Worm (Caenorhabditis elegans) whole organism, L4/young adult: Measurements from ENCODE around the gene lec-5.
"Not testable (repeated sequence)": the region's sequence is repeated elsewhere in the genome, so short reads cannot be mapped to it uniquely, and the experiment has no call there.

ENCODE experiments used
- W03F9.2 ChIP-seq: fragments of 150-350 bp; optimal IDR thresholded peaks from 2 replicates; lab custom pipeline; 2014; ENCODE audit warnings: missing biosample characterization, missing genetic modification characterization
- dao-5 ChIP-seq: sonication (generic microtip); optimal IDR thresholded peaks from 2 replicates; lab custom pipeline; 2016; ENCODE audit warnings: missing genotype, missing genetic modification characterization, moderate library complexity, missing compliant biosample characterization
- him-1 ChIP-seq: sonication (generic microtip); optimal IDR thresholded peaks from 2 replicates; lab custom pipeline; 2016; ENCODE audit warnings: missing genotype, missing genetic modification reagents, missing genetic modification characterization, missing compliant biosample characterization

Gene lec-5

DNA sequence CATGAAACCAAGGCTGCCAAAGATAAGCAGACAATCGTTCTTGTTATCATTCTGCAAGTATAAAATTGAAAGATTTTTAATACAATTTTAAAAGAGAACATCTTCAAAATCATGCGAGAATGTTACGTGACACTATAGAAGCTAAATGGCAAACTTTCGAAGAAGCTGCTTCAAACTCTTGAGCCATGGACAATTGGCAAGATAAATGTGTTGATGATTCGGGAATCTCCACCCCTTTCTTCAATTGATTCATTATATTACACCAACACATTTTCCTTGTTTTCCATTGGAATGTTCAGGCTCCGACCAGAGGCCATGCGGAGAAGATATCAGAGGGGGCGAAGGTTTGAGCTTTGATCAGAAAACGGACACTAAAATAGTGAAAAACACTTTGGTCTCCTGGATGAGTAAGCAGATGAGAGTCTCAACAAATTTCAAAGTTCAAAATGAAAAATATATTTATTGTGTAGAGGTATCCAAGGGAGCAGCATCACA, at the start of gene lec-5:
Gene lec-5, minus strand, starts transcription at position 51 of the 495 bp plus-strand sequence.
- no peak for TF ChIP-seq dao-5 (tag; lab: Kevin White, UChicago)
- no peak for TF ChIP-seq W03F9.2 (tag; lab: Kevin White, UChicago)
- no peak for TF ChIP-seq him-1 (tag; lab: Kevin White, UChicago)

DNA sequence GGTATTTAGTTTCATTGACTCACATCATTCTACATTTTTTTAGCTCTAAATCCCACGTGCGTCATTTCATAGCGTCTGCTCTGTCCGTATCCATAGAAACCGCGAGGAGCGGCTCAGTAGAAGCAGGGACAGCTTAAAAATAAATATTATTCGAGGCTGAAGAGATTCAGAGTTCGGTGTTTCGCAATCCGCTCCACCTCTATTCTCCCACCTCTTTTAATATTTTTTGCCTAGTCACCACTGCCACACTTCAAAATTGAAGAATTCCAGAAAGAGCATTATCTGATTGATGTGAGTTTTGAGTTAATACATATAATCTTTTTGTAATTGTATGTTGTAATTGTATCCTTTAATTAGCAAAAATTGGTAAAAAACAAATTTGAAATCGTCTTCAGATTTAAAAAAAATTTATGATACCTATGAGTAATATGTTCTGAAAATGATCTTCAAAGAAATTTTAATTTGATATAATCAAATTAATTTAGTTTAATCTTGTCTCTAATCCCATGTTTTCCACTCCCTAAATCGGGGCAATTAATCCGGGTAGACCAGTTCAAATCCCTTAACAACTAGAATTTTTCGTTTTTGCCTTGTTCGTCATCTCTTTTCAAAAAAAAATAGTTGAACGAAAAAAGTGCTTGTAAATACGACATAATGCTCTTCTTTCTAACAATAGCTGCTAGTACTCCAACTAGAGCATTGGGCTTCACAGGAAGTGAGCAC, 48.7 kb upstream of the lec-5 start:
- TF ChIP-seq W03F9.2 (tag; lab: Kevin White, UChicago) (no peak), dao-5 (tag; lab: Kevin White, UChicago) (no peak), him-1 (tag; lab: Kevin White, UChicago) (no peak)

DNA sequence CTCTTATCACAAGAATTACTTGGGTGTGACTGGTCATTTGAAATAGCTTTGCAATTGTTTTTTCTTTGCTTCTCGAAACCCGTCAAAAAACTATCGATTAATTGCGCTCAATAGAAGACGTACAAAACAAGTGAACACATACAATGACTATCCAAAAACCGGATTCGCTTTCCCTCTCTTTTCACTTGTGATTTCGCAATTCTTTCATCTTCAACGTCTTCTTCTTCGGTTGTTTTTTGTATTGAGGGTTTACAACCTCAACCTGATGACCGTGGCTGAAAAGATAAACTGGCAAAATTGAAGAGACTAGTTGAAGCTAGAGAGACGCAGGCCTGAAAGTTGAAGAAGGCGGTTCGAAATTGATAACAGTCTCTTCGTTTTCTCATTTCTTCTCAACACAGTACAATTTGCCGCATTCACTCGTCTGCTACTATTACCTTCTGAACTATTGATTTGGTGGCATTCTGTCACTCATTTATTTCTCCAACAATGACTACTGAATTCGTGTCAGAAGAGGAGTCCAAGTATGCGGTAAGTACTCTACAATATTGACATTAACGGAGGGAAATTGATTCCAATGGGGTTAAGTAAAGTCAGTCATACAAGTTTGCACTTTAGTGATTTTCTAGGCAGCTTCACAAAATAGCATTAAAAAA, 45.2 kb upstream of the lec-5 start:
- TF ChIP-seq W03F9.2 (tag; lab: Kevin White, UChicago) (no peak), him-1 (tag; lab: Kevin White, UChicago) (no peak), dao-5 (tag; lab: Kevin White, UChicago) (no peak)

DNA sequence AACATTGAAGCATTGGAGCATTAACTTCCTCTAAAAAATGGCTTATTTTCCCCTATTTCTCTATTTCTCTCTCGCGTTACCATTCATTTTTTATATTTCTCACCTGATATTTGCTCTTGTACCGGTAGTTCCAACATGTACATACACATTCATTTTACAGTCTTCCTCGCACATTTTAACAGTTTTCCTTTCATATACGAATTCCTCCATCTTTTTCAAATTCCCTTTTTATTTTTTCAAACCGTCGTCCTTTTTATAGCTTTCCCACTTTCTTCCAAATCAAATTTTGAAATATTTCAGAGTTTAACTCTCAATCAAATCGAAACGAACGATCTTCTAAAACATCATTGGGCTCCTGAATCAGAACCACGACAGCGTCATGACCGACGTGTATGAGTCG, 43.3 kb upstream of the lec-5 start, which contains the start of gene rfip-1:
Gene rfip-1, plus strand, starts transcription at position 301 of the 400 bp plus-strand sequence.
- TF ChIP-seq dao-5 (tag; lab: Kevin White, UChicago) (no peak), W03F9.2 (tag; lab: Kevin White, UChicago) (no peak), him-1 (tag; lab: Kevin White, UChicago) (no peak)

DNA sequence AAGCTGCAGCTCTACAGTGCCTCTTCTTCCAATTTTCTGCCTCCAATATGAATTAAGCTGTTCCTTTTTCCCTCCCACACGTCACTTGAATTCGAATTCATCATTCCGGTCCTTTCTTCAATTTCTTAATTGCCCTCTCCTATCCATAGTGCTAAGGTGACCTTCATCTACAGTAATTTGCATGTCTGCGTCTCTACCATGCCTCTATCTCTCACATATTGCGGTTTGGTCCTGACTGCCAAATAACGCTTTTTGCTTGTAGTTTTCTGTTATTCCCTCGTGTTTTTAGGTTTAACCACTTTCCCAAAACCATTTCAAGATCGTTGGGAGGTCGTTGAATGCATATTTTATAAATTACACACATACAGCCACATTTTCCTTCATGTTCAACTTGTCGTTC, 39.8 kb upstream of the lec-5 start:
- TF ChIP-seq dao-5 (tag; lab: Kevin White, UChicago) (no peak), him-1 (tag; lab: Kevin White, UChicago) (no peak), W03F9.2 (tag; lab: Kevin White, UChicago) (no peak)

DNA sequence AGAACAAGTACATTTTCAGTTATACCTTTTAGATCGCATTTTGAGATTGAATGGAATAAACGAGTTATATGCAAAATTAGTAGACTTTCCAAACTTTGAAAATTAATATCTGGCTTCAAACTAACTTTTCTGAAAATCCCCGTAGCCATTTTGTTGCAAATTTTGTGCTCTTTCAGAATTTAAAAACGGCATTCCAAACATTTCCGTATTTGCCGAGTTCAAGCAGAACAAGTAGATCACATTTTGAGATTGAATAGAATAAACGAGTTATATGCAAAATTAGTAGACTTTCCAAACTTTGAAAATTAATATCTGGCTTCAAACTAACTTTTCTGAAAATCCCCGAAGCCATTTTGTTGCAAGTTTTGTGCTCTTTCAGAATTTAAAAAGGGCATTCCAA, 35.6 kb upstream of the lec-5 start, which contains the start of gene F55C12.2:
Gene F55C12.2, plus strand, starts transcription at position 301 of the 400 bp plus-strand sequence.
- TF ChIP-seq dao-5, W03F9.2, him-1 (tag; lab: Kevin White, UChicago): not testable (repeated sequence)

DNA sequence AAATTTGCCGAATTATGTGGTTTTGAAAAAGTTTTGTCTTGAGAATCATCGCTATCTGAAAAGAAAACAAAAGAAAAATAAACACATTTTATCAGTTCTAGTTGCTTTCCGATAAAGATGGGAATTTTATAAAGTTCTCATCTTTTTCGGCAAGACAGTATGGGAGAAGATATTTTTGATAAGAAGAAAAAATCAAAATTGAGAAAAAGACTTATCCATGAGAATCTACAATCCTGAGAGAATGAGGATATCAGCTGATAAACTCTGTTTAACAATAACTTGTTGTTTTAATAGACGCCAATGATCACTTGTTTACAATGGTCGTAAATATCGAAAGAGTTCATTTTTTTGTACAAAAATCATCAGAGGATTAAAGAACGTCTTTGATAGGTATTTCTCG, 35.1 kb upstream of the lec-5 start, which contains the start of gene F55C12.6:
Gene F55C12.6, minus strand, starts transcription at position 101 of the 400 bp plus-strand sequence.
- no peak for TF ChIP-seq dao-5 (tag; lab: Kevin White, UChicago)
- TF ChIP-seq W03F9.2 (tag; lab: Kevin White, UChicago), result no peak
- no peak for TF ChIP-seq him-1 (tag; lab: Kevin White, UChicago)

DNA sequence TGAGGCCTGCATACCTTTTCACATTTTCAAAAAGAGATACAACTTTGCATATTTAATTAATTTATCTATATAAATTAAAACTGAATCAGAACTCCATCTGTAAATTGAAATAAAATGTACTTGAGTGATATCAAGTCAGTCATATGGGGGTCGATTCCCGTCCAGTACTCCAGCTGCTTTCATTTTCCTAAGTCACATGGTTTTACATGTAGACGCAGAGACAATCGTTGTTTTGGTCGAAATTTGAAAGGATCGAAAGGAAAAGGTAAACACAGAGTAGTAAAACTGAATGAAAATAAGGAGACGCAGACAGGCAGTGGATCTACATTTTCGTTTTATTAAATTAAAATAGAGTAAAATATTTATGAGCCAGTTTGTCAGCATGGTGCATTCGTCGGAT, 33.2 kb upstream of the lec-5 start:
- no peak for TF ChIP-seq dao-5 (tag; lab: Kevin White, UChicago)
- no peak for TF ChIP-seq W03F9.2 (tag; lab: Kevin White, UChicago)
- TF ChIP-seq him-1 (tag; lab: Kevin White, UChicago), result no peak

DNA sequence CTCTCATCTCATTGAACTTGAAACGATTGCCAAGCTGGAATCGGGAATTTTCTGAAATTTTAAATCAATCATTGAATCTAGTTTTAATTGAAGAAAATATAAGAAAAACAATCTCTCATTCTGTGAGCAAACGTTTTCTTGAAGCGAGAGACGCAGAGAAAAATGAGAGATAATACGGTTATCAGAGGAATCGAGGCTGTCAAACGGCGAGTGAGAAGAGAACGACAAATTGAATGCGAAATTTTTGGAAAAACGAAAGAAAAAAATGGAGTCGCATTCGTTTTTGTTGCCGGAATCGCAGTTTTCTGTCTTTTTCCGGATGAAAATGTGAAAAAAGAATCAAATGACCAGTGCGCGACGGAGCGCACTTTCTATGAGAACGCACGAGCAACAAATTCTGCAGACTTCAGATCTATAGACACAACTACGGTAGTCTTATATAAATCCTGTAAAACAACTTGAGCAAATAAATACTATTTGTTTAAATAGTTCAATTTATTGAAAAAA, 32.7 kb upstream of the lec-5 start, which contains the start of gene tex-2:
Gene tex-2, minus strand, starts transcription at position 51 of the 507 bp plus-strand sequence.
- TF ChIP-seq him-1 (tag; lab: Kevin White, UChicago) (no peak), W03F9.2 (tag; lab: Kevin White, UChicago) (peak; percentile 23)

DNA sequence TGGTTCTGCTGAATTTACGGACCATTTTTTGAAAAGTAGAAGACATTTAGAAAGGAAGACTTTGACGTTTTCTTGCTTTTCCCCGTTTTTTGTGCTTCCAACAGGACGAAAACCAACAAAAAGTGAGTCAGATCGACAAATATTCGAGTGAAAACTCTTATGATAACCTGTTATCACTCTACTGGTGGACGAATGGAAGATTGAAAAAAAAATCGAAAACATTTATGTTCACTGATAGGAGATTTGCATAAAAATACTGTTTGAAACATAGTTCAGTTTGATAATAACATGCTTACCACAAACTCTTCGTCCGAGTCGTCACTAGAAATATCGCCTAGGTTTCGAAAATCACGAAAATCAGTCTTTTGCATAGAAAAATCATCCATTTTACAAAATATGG, 31.5 kb upstream of the lec-5 start:
- TF ChIP-seq W03F9.2 (tag; lab: Kevin White, UChicago), result no peak
- no peak for TF ChIP-seq dao-5 (tag; lab: Kevin White, UChicago)
- no peak for TF ChIP-seq him-1 (tag; lab: Kevin White, UChicago)

DNA sequence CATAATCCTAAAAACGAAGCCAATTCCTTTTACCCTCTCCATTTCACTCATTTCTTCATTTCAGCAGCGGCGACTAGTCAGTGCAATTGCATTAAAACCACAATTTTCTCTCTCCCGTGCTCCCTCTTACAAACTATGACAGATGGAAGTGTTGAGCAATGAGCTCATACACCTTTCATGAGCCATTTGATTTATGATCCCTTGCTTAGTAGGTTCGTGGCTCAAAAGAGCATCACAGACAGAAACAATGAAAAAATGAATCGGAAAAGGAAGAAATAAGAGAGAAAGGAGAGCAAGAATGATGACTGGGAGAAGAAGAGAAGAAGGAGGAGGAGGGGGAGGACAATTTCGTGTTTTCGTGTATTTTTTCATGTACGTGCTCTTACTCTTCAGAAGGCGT, 30.6 kb upstream of the lec-5 start:
- TF ChIP-seq him-1 (tag; lab: Kevin White, UChicago) (no peak), W03F9.2 (tag; lab: Kevin White, UChicago) (no peak), dao-5 (tag; lab: Kevin White, UChicago) (no peak)

DNA sequence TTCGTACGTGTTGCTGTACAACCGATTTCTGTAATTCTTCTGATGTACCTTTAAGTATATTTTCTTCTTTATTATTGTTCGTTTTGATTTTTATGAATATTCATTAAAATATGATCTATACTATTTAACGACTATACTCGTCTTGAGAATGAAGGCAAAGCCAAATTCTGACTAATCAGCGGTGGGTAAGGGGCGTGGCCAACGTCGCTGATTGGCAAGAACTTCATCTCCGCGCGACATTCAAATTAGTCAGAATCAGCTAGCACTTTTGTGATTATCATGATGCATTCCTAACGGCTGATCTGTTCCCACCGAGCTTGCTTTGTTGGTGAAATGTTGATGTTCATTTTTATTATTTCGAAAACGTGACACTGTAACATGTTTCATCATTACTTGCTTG, 26.0 kb upstream of the lec-5 start:
- TF ChIP-seq dao-5 (tag; lab: Kevin White, UChicago), result no peak
- no peak for TF ChIP-seq him-1 (tag; lab: Kevin White, UChicago)
- no peak for TF ChIP-seq W03F9.2 (tag; lab: Kevin White, UChicago)
